Fruit fly (Drosophila melanogaster): ENCODE results near the gene bru1.

Gene bru1

dm6 chr2L:12281133-12281532 is 106.3 kb downstream of the bru1 start:
- TF ChIP-seq lola (GFP tag; optimal IDR thresholded peaks at IDR 0.05): no peak
- TF ChIP-seq fru (GFP tag; optimal IDR thresholded peaks at IDR 0.05): no peak
- no peak for TF ChIP-seq Hnf4 (GFP tag; optimal IDR thresholded peaks at IDR 0.05)
- no peak for TF ChIP-seq Hr83 (GFP tag; optimal IDR thresholded peaks at IDR 0.05; ENCODE audit: poor library complexity, severe bottlenecking)
- TF ChIP-seq Dfd (GFP tag; optimal IDR thresholded peaks at IDR 0.05): no peak
- TF ChIP-seq Hr78 (GFP tag; optimal IDR thresholded peaks at IDR 0.05): no peak
- no peak for TF ChIP-seq dsf (GFP tag; optimal IDR thresholded peaks at IDR 0.05; ENCODE audit: borderline replicate concordance)
- TF ChIP-seq CG32264 (GFP tag; optimal IDR thresholded peaks at IDR 0.05): no peak
- no peak for TF ChIP-seq sv (GFP tag; optimal IDR thresholded peaks at IDR 0.05)
- TF ChIP-seq sage (GFP tag; optimal IDR thresholded peaks at IDR 0.05): no peak
- TF ChIP-seq Abd-B (GFP tag; optimal IDR thresholded peaks at IDR 0.05): no peak
- no peak for TF ChIP-seq Vsx2 (GFP tag; optimal IDR thresholded peaks at IDR 0.05; ENCODE audit: partially characterized antibody)
- no peak for TF ChIP-seq dmrt93B (GFP tag; optimal IDR thresholded peaks at IDR 0.05)
- TF ChIP-seq Mio (GFP tag; optimal IDR thresholded peaks at IDR 0.05): no peak
- no peak for TF ChIP-seq rgr (GFP tag; optimal IDR thresholded peaks at IDR 0.05)
- TF ChIP-seq usp (GFP tag; optimal IDR thresholded peaks at IDR 0.05): no peak

dm6 chr2L:12290204-12290603 is 115.4 kb downstream of the bru1 start:
- TF ChIP-seq pan (optimal IDR thresholded peaks at IDR 0.05) (no peak), Dfd (GFP tag; optimal IDR thresholded peaks at IDR 0.05) (no peak), h (GFP tag; optimal IDR thresholded peaks at IDR 0.05) (no peak), dl (GFP tag; optimal IDR thresholded peaks at IDR 0.05; ENCODE audit: insufficient read depth in 1 of 2, partially characterized antibody in 2 of 2) (no peak), br (GFP tag; optimal IDR thresholded peaks at IDR 0.05) (no peak)

- TF ChIP-seq ey (GFP tag; optimal IDR thresholded peaks at IDR 0.05) (peak; percentile 16), h (GFP tag; optimal IDR thresholded peaks at IDR 0.05) (peak; percentile 17), tai (GFP tag; optimal IDR thresholded peaks at IDR 0.05) (no peak), woc (GFP tag; optimal IDR thresholded peaks at IDR 0.05) (no peak), HLH106 (tag; optimal IDR thresholded peaks at IDR 0.05) (peak; percentile 40), N (GFP tag; optimal IDR thresholded peaks at IDR 0.05) (no peak), usp (GFP tag; optimal IDR thresholded peaks at IDR 0.05) (no peak), Abd-B (GFP tag; optimal IDR thresholded peaks at IDR 0.05) (no peak), foxo (GFP tag; optimal IDR thresholded peaks at IDR 0.05) (peak in 1 of 2 experiments; percentile 22), Dfd (GFP tag; optimal IDR thresholded peaks at IDR 0.05) (no peak), Jra (GFP tag; optimal IDR thresholded peaks at IDR 0.05) (no peak), lola (GFP tag; optimal IDR thresholded peaks at IDR 0.05) (no peak)
Measured at dm6 chr2L:12314838-12315237, 140.0 kb downstream of the bru1 start.

DNA sequence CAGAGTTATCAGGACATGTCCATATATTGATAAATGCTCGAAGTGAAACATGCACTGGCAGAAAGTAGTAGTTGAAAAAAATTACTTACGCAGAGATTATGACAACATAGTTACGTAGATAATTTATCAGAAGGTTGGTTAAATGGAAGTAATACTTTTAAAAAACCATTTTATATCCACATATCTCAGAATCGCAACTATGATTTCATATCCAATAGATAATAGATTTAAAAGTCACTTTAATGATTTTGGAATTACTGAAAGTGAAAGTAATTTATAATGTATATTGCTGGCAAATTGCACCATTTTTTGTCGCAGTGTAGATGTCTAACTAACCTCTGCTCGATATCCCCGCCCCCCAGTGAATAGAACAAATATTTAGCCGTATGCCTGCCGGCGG is 162.4 kb downstream of the bru1 start:
- no peak for TF ChIP-seq brk (GFP tag; optimal IDR thresholded peaks at IDR 0.05)
- no peak for TF ChIP-seq psq (GFP tag; optimal IDR thresholded peaks at IDR 0.05)
- TF ChIP-seq CG9705 (GFP tag; optimal IDR thresholded peaks at IDR 0.05): no peak
- no peak for TF ChIP-seq tai (GFP tag; optimal IDR thresholded peaks at IDR 0.05)
- TF ChIP-seq dsf (GFP tag; optimal IDR thresholded peaks at IDR 0.05; ENCODE audit: borderline replicate concordance): no peak

DNA sequence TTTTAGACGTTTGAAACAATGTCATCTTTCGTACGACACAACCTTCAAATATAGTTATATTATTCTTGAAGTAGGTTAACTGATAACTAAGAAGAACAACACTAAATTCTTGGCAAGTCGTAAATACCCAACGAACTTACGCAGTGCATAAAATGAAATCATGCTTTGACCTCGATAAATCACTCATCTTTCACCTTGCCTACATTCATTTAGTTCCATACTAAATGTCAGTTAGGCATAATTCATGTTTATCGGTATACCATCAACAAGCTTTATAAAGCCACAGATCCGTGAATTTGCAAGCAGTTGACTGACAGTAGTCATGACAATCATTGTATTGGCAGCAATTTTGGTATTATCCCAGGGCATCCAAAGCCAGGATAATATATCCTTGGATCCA is 163.7 kb downstream of the bru1 start, which contains the start of gene CG31862:
Gene CG31862, plus strand, starts transcription at position 301 of the 400 bp plus-strand sequence.
- TF ChIP-seq psq (GFP tag; optimal IDR thresholded peaks at IDR 0.05) (no peak), Dif (GFP tag; optimal IDR thresholded peaks at IDR 0.05; ENCODE audit: partially characterized antibody) (no peak), Rel (GFP tag; optimal IDR thresholded peaks at IDR 0.05) (no peak), Rel (tag; optimal IDR thresholded peaks at IDR 0.05) (no peak), rgr (GFP tag; optimal IDR thresholded peaks at IDR 0.05) (no peak), dsf (GFP tag; optimal IDR thresholded peaks at IDR 0.05; ENCODE audit: borderline replicate concordance) (no peak), Vsx2 (GFP tag; optimal IDR thresholded peaks at IDR 0.05; ENCODE audit: partially characterized antibody) (no peak), Myc (optimal IDR thresholded peaks at IDR 0.05) (no peak), Hr83 (GFP tag; optimal IDR thresholded peaks at IDR 0.05; ENCODE audit: poor library complexity, severe bottlenecking) (no peak)
